Worm (Caenorhabditis elegans): Measurements from ENCODE around the gene pals-29.

ce11 chrIV:14506042-14506441 is 36.4 kb downstream of the pals-29 start:
- TF ChIP-seq egl-44 (GFP tag; IDR thresholded peaks at IDR 0.05) (no peak), rec-8 (tag; optimal IDR thresholded peaks at IDR 0.05) (no peak), nhr-90 (tag; optimal IDR thresholded peaks at IDR 0.05) (no peak), ztf-25 (GFP tag; IDR thresholded peaks at IDR 0.05) (no peak), somi-1 (GFP tag; optimal IDR thresholded peaks at IDR 0.05) (no peak), K12H6.12 (tag; optimal IDR thresholded peaks at IDR 0.05) (no peak), F55B11.4 (tag; optimal IDR thresholded peaks at IDR 0.05; ENCODE audit: borderline replicate concordance, insufficient read depth) (no peak), F39B2.1 (GFP tag; IDR thresholded peaks at IDR 0.05) (no peak), C17E4.6 (GFP tag; IDR thresholded peaks at IDR 0.05) (no peak), dpl-1 (GFP tag; optimal IDR thresholded peaks at IDR 0.05) (no peak), madf-10 (tag; optimal IDR thresholded peaks at IDR 0.05) (no peak), pbrm-1 (GFP tag; IDR thresholded peaks at IDR 0.05) (no peak)

Data from whole organism, young adult.